Worm (Caenorhabditis elegans): ENCODE results near the gene try-14.

The try-14 gene

ce11 chrX:7493020-7493419 is 2.4 kb downstream of the try-14 start, which contains the start of gene F48E3.2:
Gene F48E3.2, minus strand, starts transcription at chrX:7493120.
- no peak for TF ChIP-seq mbf-1 (tag; optimal IDR thresholded peaks at IDR 0.05)
- no peak for TF ChIP-seq unc-62 (GFP tag; optimal IDR thresholded peaks at IDR 0.05)
- TF ChIP-seq elt-3 (tag; optimal IDR thresholded peaks at IDR 0.05) = no peak
- no peak for TF ChIP-seq mab-5 (tag; optimal IDR thresholded peaks at IDR 0.05)
- TF ChIP-seq unc-39 (tag; optimal IDR thresholded peaks at IDR 0.05) = no peak

ce11 chrX:7491521-7491920 is 3.9 kb downstream of the try-14 start:
- TF ChIP-seq gmeb-1 (tag; optimal IDR thresholded peaks at IDR 0.05) = no peak
- no peak for TF ChIP-seq nhr-237 (tag; optimal IDR thresholded peaks at IDR 0.05)
- no peak for TF ChIP-seq dmd-4 (tag; optimal IDR thresholded peaks at IDR 0.05)

- TF ChIP-seq nhr-129 (tag; optimal IDR thresholded peaks at IDR 0.05) = peak; percentile 43
- peak; percentile 8 for TF ChIP-seq fos-1 (tag; optimal IDR thresholded peaks at IDR 0.05)
- peak; percentile 16 for TF ChIP-seq crh-2 (tag; optimal IDR thresholded peaks at IDR 0.05)
- peak; percentile 56 for TF ChIP-seq ceh-16 (tag; optimal IDR thresholded peaks at IDR 0.05)
- TF ChIP-seq sma-3 (GFP tag; optimal IDR thresholded peaks at IDR 0.05) = peak; percentile 3
- TF ChIP-seq mbf-1 (tag; optimal IDR thresholded peaks at IDR 0.05) = no peak
- TF ChIP-seq lsy-2 (tag; optimal IDR thresholded peaks at IDR 0.05) = peak in 1 of 2 experiments; percentile 40
- TF ChIP-seq mab-5 (tag; optimal IDR thresholded peaks at IDR 0.05) = peak; percentile 27
- TF ChIP-seq unc-55 (GFP tag; optimal IDR thresholded peaks at IDR 0.05) = peak; percentile 61
- no peak for TF ChIP-seq nhr-23 (tag; optimal IDR thresholded peaks at IDR 0.05)
- TF ChIP-seq lin-39 (tag; optimal IDR thresholded peaks at IDR 0.05) = no peak
- peak in 1 of 2 experiments; percentile 30 for TF ChIP-seq mdl-1 (tag; optimal IDR thresholded peaks at IDR 0.05)
- peak; percentile 46 for TF ChIP-seq elt-1 (tag; optimal IDR thresholded peaks at IDR 0.05)
- TF ChIP-seq sma-9 (GFP tag; optimal IDR thresholded peaks at IDR 0.05) = peak; percentile 62
- no peak for TF ChIP-seq sma-9 (tag; optimal IDR thresholded peaks at IDR 0.05)
Observed at ce11 chrX:7485748-7486147, 9.6 kb downstream of the try-14 start, which contains the start of gene gly-12. Gene gly-12, plus strand, starts transcription at chrX:7485864.

- TF ChIP-seq peb-1 (tag; optimal IDR thresholded peaks at IDR 0.05) (no peak), nhr-23 (tag; optimal IDR thresholded peaks at IDR 0.05) (no peak), F13H6.1 (tag; optimal IDR thresholded peaks at IDR 0.05) (no peak), alr-1 (tag; optimal IDR thresholded peaks at IDR 0.05) (no peak), elt-3 (tag; optimal IDR thresholded peaks at IDR 0.05) (no peak), mab-5 (tag; optimal IDR thresholded peaks at IDR 0.05) (no peak), ceh-16 (tag; optimal IDR thresholded peaks at IDR 0.05) (no peak), sem-4 (tag; optimal IDR thresholded peaks at IDR 0.05) (no peak), zag-1 (tag; optimal IDR thresholded peaks at IDR 0.05) (no peak), ztf-4 (tag; optimal IDR thresholded peaks at IDR 0.05) (no peak), C34F6.9 (tag; optimal IDR thresholded peaks at IDR 0.05) (no peak), lin-39 (tag; optimal IDR thresholded peaks at IDR 0.05) (no peak)
Observed at ce11 chrX:7480756-7481155, 14.6 kb downstream of the try-14 start, which contains the start of gene F48E3.9. Gene F48E3.9, plus strand, starts transcription at chrX:7481056.

ce11 chrX:7478948-7479347 is 16.4 kb downstream of the try-14 start, which contains the start of gene mek-1:
Gene mek-1, plus strand, starts transcription at chrX:7479248.
- TF ChIP-seq ama-1 (optimal IDR thresholded peaks at IDR 0.05) = no peak
- TF ChIP-seq lin-13 (GFP tag; optimal IDR thresholded peaks at IDR 0.05) = no peak
- TF ChIP-seq blmp-1 (tag; optimal IDR thresholded peaks at IDR 0.05; ENCODE audit: insufficient read depth) = no peak
- TF ChIP-seq nhr-6 (tag; optimal IDR thresholded peaks at IDR 0.05) = no peak

ce11 chrX:7478476-7478875 is 16.9 kb downstream of the try-14 start:
- TF ChIP-seq peb-1 (tag; optimal IDR thresholded peaks at IDR 0.05) (no peak), elt-3 (tag; optimal IDR thresholded peaks at IDR 0.05) (no peak), ama-1 (optimal IDR thresholded peaks at IDR 0.05) (no peak), nhr-10 (tag; optimal IDR thresholded peaks at IDR 0.05) (no peak), ztf-4 (tag; optimal IDR thresholded peaks at IDR 0.05) (no peak), egl-27 (tag; optimal IDR thresholded peaks at IDR 0.05) (no peak), snpc-4 (tag; optimal IDR thresholded peaks at IDR 0.05) (no peak), nhr-77 (tag; optimal IDR thresholded peaks at IDR 0.05) (no peak), sma-3 (GFP tag; optimal IDR thresholded peaks at IDR 0.05) (no peak), elt-1 (tag; optimal IDR thresholded peaks at IDR 0.05) (no peak), nhr-129 (tag; optimal IDR thresholded peaks at IDR 0.05) (peak; percentile 21), mdl-1 (tag; optimal IDR thresholded peaks at IDR 0.05) (no peak), zag-1 (tag; optimal IDR thresholded peaks at IDR 0.05) (peak; percentile 31), lin-13 (GFP tag; optimal IDR thresholded peaks at IDR 0.05) (peak; percentile 15), fos-1 (tag; optimal IDR thresholded peaks at IDR 0.05) (peak; percentile 45), F13H6.1 (tag; optimal IDR thresholded peaks at IDR 0.05) (peak; percentile 37), ceh-16 (tag; optimal IDR thresholded peaks at IDR 0.05) (no peak), lin-39 (tag; optimal IDR thresholded peaks at IDR 0.05) (no peak), aly-2 (tag; optimal IDR thresholded peaks at IDR 0.05) (no peak), sma-9 (GFP tag; optimal IDR thresholded peaks at IDR 0.05) (no peak), sma-9 (tag; optimal IDR thresholded peaks at IDR 0.05) (no peak), R02D3.7 (tag; optimal IDR thresholded peaks at IDR 0.05) (no peak), ceh-82 (tag; optimal IDR thresholded peaks at IDR 0.05) (no peak), skn-1 (tag; optimal IDR thresholded peaks at IDR 0.05) (no peak), unc-62 (GFP tag; optimal IDR thresholded peaks at IDR 0.05) (no peak), alr-1 (tag; optimal IDR thresholded peaks at IDR 0.05) (no peak), mab-5 (tag; optimal IDR thresholded peaks at IDR 0.05) (no peak), nhr-21 (tag; optimal IDR thresholded peaks at IDR 0.05) (no peak), unc-55 (GFP tag; optimal IDR thresholded peaks at IDR 0.05) (peak; percentile 63), ZK546.5 (tag; optimal IDR thresholded peaks at IDR 0.05) (no peak)

All from whole organism, L2 larva.